Fruit fly (Drosophila melanogaster) whole organism, embryonic: ENCODE measurements around the gene CG44385.

ENCODE experiments used
- Ssrp ChIP-seq: fragments of 200-800 bp; sonication (Bioruptor generic); optimal IDR thresholded peaks from 2 replicates; lab custom pipeline; 2018; ENCODE audit warnings: missing biosample characterization, mild to moderate bottlenecking, missing genetic modification characterization, moderate library complexity
- ttk ChIP-seq: fragments of 200-800 bp; sonication (Bioruptor generic); IDR thresholded peaks from 2 replicates; pipeline ENCODE4 v2.1.2; 2022; ENCODE audit warnings: missing biosample characterization, missing genetic modification characterization
- usp ChIP-seq: fragments of >200 bp; optimal IDR thresholded peaks from 2 replicates; lab custom pipeline; 2017; ENCODE audit warnings: missing biosample characterization, missing genetic modification characterization

dm6 chrX:11153826-11154510, 21.8 kb upstream of the CG44385 start, which contains the start of the genes rtv and Dlic:
- TF ChIP-seq ttk (GFP tag; lab: Robert Waterston, UW) (no peak), Ssrp (tag; lab: Kevin White, UChicago) (no peak), usp (GFP tag; lab: Kevin White, UChicago) (no peak)
